Worm (Caenorhabditis elegans): ENCODE data around the gene ZC477.2.

Gene ZC477.2

ce11 chrIV:7107893-7108292, at the start of gene ZC477.2:
ZC477.2 (plus strand) TSS chrIV:7108193.
- TF ChIP-seq nhr-77 (tag; optimal IDR thresholded peaks at IDR 0.05) (no peak), saeg-2 (GFP tag; IDR thresholded peaks at IDR 0.05) (no peak), daf-19 (GFP tag; conservative IDR thresholded peaks at IDR 0.05) (no peak), T26A8.4 (GFP tag; IDR thresholded peaks at IDR 0.05) (no peak), zfp-2 (tag; optimal IDR thresholded peaks at IDR 0.05) (no peak), nhr-102 (tag; optimal IDR thresholded peaks at IDR 0.05) (no peak), ama-1 (optimal IDR thresholded peaks at IDR 0.05) (no peak), ztf-11 (tag; optimal IDR thresholded peaks at IDR 0.05) (no peak), lin-13 (GFP tag; optimal IDR thresholded peaks at IDR 0.05) (no peak)

ce11 chrIV:7062697-7063096, 45.3 kb upstream of the ZC477.2 start:
- TF ChIP-seq nhr-237 (tag; optimal IDR thresholded peaks at IDR 0.05) (no peak), aha-1 (tag) (peak; percentile 90), arid-1 (GFP tag; conservative IDR thresholded peaks at IDR 0.05) (no peak), cey-2 (tag; optimal IDR thresholded peaks at IDR 0.05; ENCODE audit: borderline replicate concordance, insufficient read depth) (no peak)

- no peak for TF ChIP-seq dmd-8 (GFP tag; IDR thresholded peaks at IDR 0.05)
- TF ChIP-seq attf-4 (tag; optimal IDR thresholded peaks at IDR 0.05): no peak
Measured at ce11 chrIV:7065022-7065421, 43.0 kb upstream of the ZC477.2 start, which contains the start of gene Y43B11AL.1. Y43B11AL.1 (plus strand) TSS chrIV:7065322.

ce11 chrIV:7067446-7067845, 40.5 kb upstream of the ZC477.2 start:
- TF ChIP-seq F49E8.2 (tag; optimal IDR thresholded peaks at IDR 0.05; ENCODE audit: borderline replicate concordance) (no peak), F10B5.3 (tag; optimal IDR thresholded peaks at IDR 0.05) (no peak), unc-62 (GFP tag; optimal IDR thresholded peaks at IDR 0.05 in 1 of 2) (peak in 1 of 2 experiments; percentile 93), unc-62 (tag; optimal IDR thresholded peaks at IDR 0.05) (no peak), snpc-4 (tag; optimal IDR thresholded peaks at IDR 0.05) (no peak), set-16 (GFP tag; IDR thresholded peaks at IDR 0.05) (no peak)

- TF ChIP-seq daf-8 (GFP tag; IDR thresholded peaks at IDR 0.05): no peak
- no peak for TF ChIP-seq php-3 (GFP tag; IDR thresholded peaks at IDR 0.05)
- no peak for TF ChIP-seq daf-16 (GFP tag; optimal IDR thresholded peaks at IDR 0.05)
- no peak for TF ChIP-seq daf-16 (tag; optimal IDR thresholded peaks at IDR 0.05)
- TF ChIP-seq hlh-11 (tag; optimal IDR thresholded peaks at IDR 0.05): no peak
- TF ChIP-seq ces-1 (GFP tag; optimal IDR thresholded peaks at IDR 0.05): no peak
Measured at ce11 chrIV:7072110-7072509, 35.9 kb upstream of the ZC477.2 start, which contains the start of gene srg-48. srg-48 (plus strand) TSS chrIV:7072410.

- TF ChIP-seq aha-1 (tag) (peak; percentile 33), unc-39 (tag; optimal IDR thresholded peaks at IDR 0.05) (no peak)
Measured at ce11 chrIV:7075063-7075462, 32.9 kb upstream of the ZC477.2 start, which contains the start of gene srg-50. srg-50 (minus strand) TSS chrIV:7075163.

- no peak for TF ChIP-seq D1046.2 (GFP tag; IDR thresholded peaks at IDR 0.05)
- TF ChIP-seq php-3 (GFP tag; IDR thresholded peaks at IDR 0.05): no peak
- no peak for TF ChIP-seq mxl-3 (GFP tag; optimal IDR thresholded peaks at IDR 0.05)
- no peak for TF ChIP-seq arid-1 (GFP tag; conservative IDR thresholded peaks at IDR 0.05)
- no peak for TF ChIP-seq skn-1 (tag; optimal IDR thresholded peaks at IDR 0.05)
- TF ChIP-seq mdt-29 (GFP tag; IDR thresholded peaks at IDR 0.05): no peak
- no peak for TF ChIP-seq daf-8 (GFP tag; IDR thresholded peaks at IDR 0.05)
- no peak for TF ChIP-seq spr-1 (tag; optimal IDR thresholded peaks at IDR 0.05)
- no peak for TF ChIP-seq mes-2 (tag; optimal IDR thresholded peaks at IDR 0.05; ENCODE audit: poor library complexity, severe bottlenecking)
- TF ChIP-seq unc-130 (GFP tag; optimal IDR thresholded peaks at IDR 0.05): no peak
- TF ChIP-seq Y105C5A.15 (GFP tag; IDR thresholded peaks at IDR 0.05): no peak
- no peak for TF ChIP-seq Y75B8A.6 (GFP tag; IDR thresholded peaks at IDR 0.05)
- TF ChIP-seq Y5F2A.4 (GFP tag; optimal IDR thresholded peaks at IDR 0.05): no peak
- no peak for TF ChIP-seq T20F7.1 (GFP tag; optimal IDR thresholded peaks at IDR 0.05)
- no peak for TF ChIP-seq nhr-76 (tag; optimal IDR thresholded peaks at IDR 0.05)
Measured at ce11 chrIV:7081214-7081613, 26.8 kb upstream of the ZC477.2 start, which contains the start of gene Y43B11AR.1. Y43B11AR.1 (plus strand) TSS chrIV:7081514.
